Worm (Caenorhabditis elegans) whole organism, L1 larva: ENCODE measurements around the gene JC8.7.

Source experiments
- C04F5.9 ChIP-seq: sonication (generic microtip); optimal IDR thresholded peaks from 2 replicates; lab custom pipeline; 2016; ENCODE audit warnings: missing genetic modification characterization, missing compliant biosample characterization
- C16A3.4 ChIP-seq: fragments of 150-350 bp; optimal IDR thresholded peaks from 2 replicates; lab custom pipeline; 2014; ENCODE audit warnings: missing biosample characterization, missing genetic modification characterization
- C34B4.2 ChIP-seq: sonication (generic microtip); optimal IDR thresholded peaks from 2 replicates; lab custom pipeline; 2017; ENCODE audit warnings: mild to moderate bottlenecking, missing genetic modification characterization, missing compliant biosample characterization
- Y116A8C.19 ChIP-seq: sonication (generic microtip); optimal IDR thresholded peaks from 2 replicates; lab custom pipeline; 2016; ENCODE audit warnings: missing compliant biosample characterization, missing genetic modification characterization, borderline replicate concordance
- alr-1 ChIP-seq: fragments of 200-800 bp; sonication (Bioruptor generic); optimal IDR thresholded peaks from 2 replicates; lab custom pipeline; 2018; ENCODE audit warnings: borderline replicate concordance, mild to moderate bottlenecking, missing genetic modification characterization, missing compliant biosample characterization
- aly-2 ChIP-seq: fragments of 150-350 bp; optimal IDR thresholded peaks from 2 replicates; lab custom pipeline; 2014; ENCODE audit warnings: missing biosample characterization, missing genetic modification characterization
- ama-1 ChIP-seq: fragments of 150-350 bp; optimal IDR thresholded peaks from 2 replicates; lab custom pipeline; 2014
- ceh-63 ChIP-seq: fragments of 200-800 bp; sonication (Bioruptor generic); optimal IDR thresholded peaks from 2 replicates; lab custom pipeline; 2018; ENCODE audit warnings: mild to moderate bottlenecking, missing genetic modification characterization, missing compliant biosample characterization
- ceh-82 ChIP-seq, 3 experiments: fragments of 150-350 bp in 1 of 3; sonication (generic microtip) in 2 of 3; optimal IDR thresholded peaks; 2 replicates each; lab custom pipeline; 2014 to 2017; ENCODE audit warnings: missing biosample characterization in 3 of 3, missing genetic modification characterization in 3 of 3
- ceh-88 ChIP-seq: fragments of 200-800 bp; sonication (Bioruptor generic); IDR thresholded peaks from 2 replicates; pipeline ENCODE4 v1.3.6; 2022; ENCODE audit warnings: missing genetic modification characterization, missing compliant biosample characterization
- dpl-1 ChIP-seq, 3 experiments: fragments of 150-350 bp in 2 of 3; sonication (generic microtip) in 1 of 3; optimal IDR thresholded peaks; 2 replicates each; lab custom pipeline; 2014 to 2017; ENCODE audit warnings: missing biosample characterization in 3 of 3, missing genetic modification characterization in 3 of 3, missing genetic modification reagents in 3 of 3
- efl-1 ChIP-seq, 4 experiments: fragments of 150-350 bp; optimal IDR thresholded peaks in 3 of 4; peaks in 1 of 4; 1 replicate in 1 of 4; 2 replicates in 3 of 4; lab custom pipeline; 2014; ENCODE audit warnings: missing biosample characterization in 2 of 4, missing genetic modification characterization in 2 of 4, missing genetic modification reagents in 2 of 4
- egl-27 ChIP-seq, 2 experiments: fragments of 150-350 bp in 1 of 2; sonication (generic microtip); optimal IDR thresholded peaks; 3 replicates each; lab custom pipeline; 2017 to 2018; ENCODE audit warnings: missing biosample characterization in 2 of 2, missing genetic modification characterization in 2 of 2, missing genetic modification reagents in 2 of 2
- elt-3 ChIP-seq, 6 experiments: fragments of 150-350 bp in 1 of 6; sonication (generic microtip); optimal IDR thresholded peaks; 2 replicates each; lab custom pipeline; 2017 to 2018; ENCODE audit warnings: missing biosample characterization in 6 of 6, missing genetic modification characterization in 6 of 6, inconsistent platforms in 1 of 6
- grh-1 ChIP-seq: fragments of 200-800 bp; sonication (Bioruptor generic); IDR thresholded peaks from 2 replicates; pipeline ENCODE4 v1.3.6; 2022; ENCODE audit warnings: missing genetic modification reagents, missing genetic modification characterization, missing compliant biosample characterization
- hlh-17 ChIP-seq: fragments of 200-800 bp; sonication (Bioruptor generic); optimal IDR thresholded peaks from 2 replicates; lab custom pipeline; 2018; ENCODE audit warnings: missing genetic modification characterization, mild to moderate bottlenecking, missing compliant biosample characterization, moderate library complexity, borderline replicate concordance
- jun-1 ChIP-seq: fragments of 150-350 bp; optimal IDR thresholded peaks from 2 replicates; lab custom pipeline; 2014; ENCODE audit warnings: missing biosample characterization, missing genetic modification reagents, missing genetic modification characterization
- lin-13 ChIP-seq: fragments of 150-350 bp; optimal IDR thresholded peaks from 2 replicates; lab custom pipeline; 2014; ENCODE audit warnings: missing biosample characterization, missing genetic modification reagents, missing genetic modification characterization
- lin-14 ChIP-seq: fragments of 200-800 bp; sonication (Bioruptor generic); optimal IDR thresholded peaks from 2 replicates; lab custom pipeline; 2018; ENCODE audit warnings: mild to moderate bottlenecking, missing genetic modification characterization, moderate library complexity, missing compliant biosample characterization
- lin-15B ChIP-seq: fragments of 150-350 bp; sonication (generic microtip); optimal IDR thresholded peaks from 3 replicates; lab custom pipeline; 2014; ENCODE audit warnings: missing biosample characterization, missing genetic modification characterization
- lin-35 ChIP-seq, 2 experiments: fragments of 150-350 bp; optimal IDR thresholded peaks; 2 replicates each; lab custom pipeline; 2014; ENCODE audit warnings: missing biosample characterization in 2 of 2, missing genetic modification characterization in 2 of 2, missing genetic modification reagents in 2 of 2
- lin-39 ChIP-seq: fragments of 150-350 bp; optimal IDR thresholded peaks from 2 replicates; lab custom pipeline; 2014; ENCODE audit warnings: missing biosample characterization, missing genetic modification reagents, missing genetic modification characterization
- mdl-1 ChIP-seq, 2 experiments: fragments of 150-350 bp; optimal IDR thresholded peaks; 2 replicates each; lab custom pipeline; 2014 to 2017; ENCODE audit warnings: missing biosample characterization in 2 of 2, missing genetic modification characterization in 2 of 2, inconsistent platforms in 1 of 2
- nhr-11 ChIP-seq: fragments of 150-350 bp; optimal IDR thresholded peaks from 2 replicates; lab custom pipeline; 2014; ENCODE audit warnings: missing biosample characterization, missing genetic modification characterization
- nhr-19 ChIP-seq: fragments of 200-800 bp; sonication (Bioruptor generic); conservative IDR thresholded peaks from 2 replicates; pipeline ENCODE4 v1.3.6; 2022; ENCODE audit warnings: missing genetic modification characterization, missing compliant biosample characterization
- nhr-20 ChIP-seq: sonication (generic microtip); optimal IDR thresholded peaks from 2 replicates; lab custom pipeline; 2016; ENCODE audit warnings: mild to moderate bottlenecking, missing genetic modification characterization, missing compliant biosample characterization
- nhr-237 ChIP-seq: fragments of 150-350 bp; optimal IDR thresholded peaks from 2 replicates; lab custom pipeline; 2014; ENCODE audit warnings: missing biosample characterization, missing genetic modification characterization
- nhr-71 ChIP-seq: sonication (generic microtip); optimal IDR thresholded peaks from 2 replicates; lab custom pipeline; 2016; ENCODE audit warnings: mild to moderate bottlenecking, missing genetic modification characterization, moderate library complexity, missing compliant biosample characterization
- nhr-76 ChIP-seq: sonication (generic microtip); optimal IDR thresholded peaks from 2 replicates; lab custom pipeline; 2017; ENCODE audit warnings: missing biosample characterization, missing genetic modification characterization
- nhr-77 ChIP-seq: fragments of 150-350 bp; optimal IDR thresholded peaks from 2 replicates; lab custom pipeline; 2014; ENCODE audit warnings: missing biosample characterization, missing genetic modification characterization
- nhr-84 ChIP-seq: sonication (generic microtip); optimal IDR thresholded peaks from 2 replicates; lab custom pipeline; 2017; ENCODE audit warnings: missing biosample characterization, missing genetic modification characterization
- nhr-90 ChIP-seq: sonication (generic microtip); optimal IDR thresholded peaks from 2 replicates; lab custom pipeline; 2016; ENCODE audit warnings: mild to moderate bottlenecking, missing genetic modification characterization, missing compliant biosample characterization; ENCODE audit not compliant: poor library complexity
- pag-3 ChIP-seq: sonication (generic microtip); optimal IDR thresholded peaks from 2 replicates; lab custom pipeline; 2017; ENCODE audit warnings: missing genetic modification characterization, mild to moderate bottlenecking, missing compliant biosample characterization, antibody characterized with exemption, borderline replicate concordance; ENCODE audit not compliant: insufficient read depth
- pax-3 ChIP-seq: fragments of 200-800 bp; sonication (Bioruptor generic); optimal IDR thresholded peaks from 2 replicates; lab custom pipeline; 2018; ENCODE audit warnings: mild to moderate bottlenecking, missing genetic modification characterization, moderate library complexity, missing compliant biosample characterization
- rnt-1 ChIP-seq: sonication (generic microtip); optimal IDR thresholded peaks from 2 replicates; lab custom pipeline; 2016; ENCODE audit warnings: mild to moderate bottlenecking, missing genetic modification characterization, moderate library complexity, missing compliant biosample characterization
- snpc-4 ChIP-seq: fragments of 150-350 bp; optimal IDR thresholded peaks from 2 replicates; lab custom pipeline; 2014; ENCODE audit warnings: missing biosample characterization, missing genetic modification characterization
- sup-37 ChIP-seq: fragments of 200-800 bp; sonication (Bioruptor generic); optimal IDR thresholded peaks from 2 replicates; lab custom pipeline; 2018; ENCODE audit warnings: mild to moderate bottlenecking, missing genetic modification characterization, missing compliant biosample characterization
- tbx-2 ChIP-seq: sonication (generic microtip); optimal IDR thresholded peaks from 2 replicates; lab custom pipeline; 2016; ENCODE audit warnings: missing genetic modification characterization, missing compliant biosample characterization
- unc-130 ChIP-seq: fragments of 150-350 bp; optimal IDR thresholded peaks from 2 replicates; lab custom pipeline; 2017; ENCODE audit warnings: missing biosample characterization, missing genetic modification characterization, inconsistent platforms
- unc-98 ChIP-seq: fragments of 200-800 bp; sonication (Bioruptor generic); IDR thresholded peaks from 2 replicates; pipeline ENCODE4 v1.3.6; 2022; ENCODE audit warnings: missing genetic modification characterization, missing compliant biosample characterization
- xbp-1 ChIP-seq: sonication (generic microtip); optimal IDR thresholded peaks from 2 replicates; lab custom pipeline; 2016; ENCODE audit warnings: missing genetic modification characterization, missing compliant biosample characterization
- zag-1 ChIP-seq: fragments of 150-350 bp; optimal IDR thresholded peaks from 2 replicates; lab custom pipeline; 2014; ENCODE audit warnings: missing biosample characterization, missing genetic modification characterization
- ztf-11 ChIP-seq, 2 experiments: sonication (generic microtip); optimal IDR thresholded peaks; 2 replicates each; lab custom pipeline; 2016 to 2017; ENCODE audit warnings: missing genetic modification characterization in 2 of 2, missing biosample characterization in 1 of 2, missing compliant biosample characterization in 1 of 2

JC8.7 gene

ce11 chrIV:13297746-13298145, 50.7 kb downstream of the JC8.7 start, which contains the start of the genes Y67H2A.2 and micu-1 (continued):
- TF ChIP-seq ceh-63 (peak; percentile 36), jun-1 (peak; percentile 64), ceh-88 (GFP tag; lab: Robert Waterston, UW) (0 out of 2 replicates have a peak, but pooled peaks have one; percentile 24), unc-98 (GFP tag; lab: Robert Waterston, UW) (no peak), dpl-1 (GFP tag; optimal IDR thresholded peaks at IDR 0.05; lab: Kevin White, UChicago) (peak; percentile 62 to 78 (median 77)), alr-1 (no peak), nhr-76 (tag; lab: Kevin White, UChicago) (no peak), nhr-237 (peak; percentile 28), elt-3 (tag; optimal IDR thresholded peaks at IDR 0.05; lab: Kevin White, UChicago) (peak in 1 of 6 experiments; percentile 50), lin-39 (peak; percentile 50), pax-3 (tag; lab: Kevin White, UChicago) (peak; percentile 37), lin-35 (GFP tag; optimal IDR thresholded peaks at IDR 0.05; lab: Kevin White, UChicago) (peak; percentile 80 to 85), lin-15B (peak; percentile 88), aly-2 (tag; lab: Kevin White, UChicago) (peak; percentile 41), mdl-1 (tag; optimal IDR thresholded peaks at IDR 0.05; lab: Kevin White, UChicago) (peak in 1 of 2 experiments; percentile 68), ztf-11 (tag; optimal IDR thresholded peaks at IDR 0.05; lab: Kevin White, UChicago) (peak in 1 of 2 experiments; percentile 60), pag-3 (tag; lab: Kevin White, UChicago) (no peak), nhr-90 (tag; lab: Kevin White, UChicago) (peak; percentile 72), sup-37 (no peak), unc-130 (tag; lab: Kevin White, UChicago) (peak; percentile 42), C04F5.9 (tag; lab: Kevin White, UChicago) (peak; percentile 46), tbx-2 (peak; percentile 82), nhr-84 (tag; lab: Kevin White, UChicago) (no peak), nhr-20 (tag; lab: Kevin White, UChicago) (peak; percentile 81), ceh-82 (tag; optimal IDR thresholded peaks at IDR 0.05; lab: Kevin White, UChicago) (peak; percentile 63 to 79 (median 74)), rnt-1 (peak; percentile 89), grh-1 (no peak), nhr-71 (tag; lab: Kevin White, UChicago) (peak; percentile 90), nhr-77 (tag; lab: Kevin White, UChicago) (peak; percentile 63), snpc-4 (tag; lab: Kevin White, UChicago) (peak; percentile 69)

ce11 chrIV:13299648-13300047, 52.6 kb downstream of the JC8.7 start:
- TF ChIP-seq ceh-63 (no peak), lin-14 (GFP tag; lab: Kevin White, UChicago) (no peak), egl-27 (tag; optimal IDR thresholded peaks at IDR 0.05; lab: Kevin White, UChicago) (no peak), snpc-4 (tag; lab: Kevin White, UChicago) (no peak), Y116A8C.19 (tag; lab: Kevin White, UChicago) (no peak), ama-1 (no peak), nhr-11 (tag; lab: Kevin White, UChicago) (no peak), dpl-1 (GFP tag; optimal IDR thresholded peaks at IDR 0.05; lab: Kevin White, UChicago) (no peak), nhr-19 (GFP tag; lab: Robert Waterston, UW) (no peak), C04F5.9 (tag; lab: Kevin White, UChicago) (no peak), xbp-1 (tag; lab: Kevin White, UChicago) (no peak), C16A3.4 (no peak), unc-130 (tag; lab: Kevin White, UChicago) (no peak), lin-13 (GFP tag; lab: Kevin White, UChicago) (no peak), efl-1 (optimal IDR thresholded peaks at IDR 0.05; lab: Kevin White, UChicago) (no peak), efl-1 (GFP tag; optimal IDR thresholded peaks at IDR 0.05 in 1 of 2; lab: Kevin White, UChicago) (no peak), C34B4.2 (tag; lab: Kevin White, UChicago) (no peak), hlh-17 (no peak), zag-1 (tag; lab: Kevin White, UChicago) (no peak), pag-3 (tag; lab: Kevin White, UChicago) (no peak)
